Worm (Caenorhabditis elegans) whole organism, midembryonic: ENCODE measurements around the gene abcf-3.
A peak's percentile ranks its signal among the peaks of the same experiment; 100 is the strongest.

Experiments
- T22C8.4 ChIP-seq: fragments of 200-800 bp; sonication (Bioruptor generic); IDR thresholded peaks from 2 replicates; pipeline ENCODE4 v1.3.6; 2022; ENCODE audit warnings: missing genetic modification characterization, missing compliant biosample characterization
- cog-1 ChIP-seq: sonication (generic microtip); optimal IDR thresholded peaks from 2 replicates; lab custom pipeline; 2016; ENCODE audit warnings: missing genetic modification characterization, missing compliant biosample characterization
- flt-1 ChIP-seq: fragments of 200-800 bp; sonication (Bioruptor generic); IDR thresholded peaks from 2 replicates; pipeline ENCODE4 v1.3.6; 2022; ENCODE audit warnings: missing genetic modification characterization, missing compliant biosample characterization
- klf-2 ChIP-seq: fragments of 200-800 bp; sonication (Bioruptor generic); conservative IDR thresholded peaks from 2 replicates; pipeline ENCODE4 v1.3.6; 2022; ENCODE audit warnings: missing genetic modification reagents, missing genetic modification characterization, missing compliant biosample characterization
- med-1 ChIP-seq: sonication (generic microtip); optimal IDR thresholded peaks from 2 replicates; lab custom pipeline; 2017; ENCODE audit warnings: missing genetic modification characterization, mild to moderate bottlenecking, missing compliant biosample characterization, antibody characterized with exemption, missing genetic modification reagents; ENCODE audit not compliant: insufficient read depth
- ref-1 ChIP-seq: fragments of 200-800 bp; sonication (Bioruptor generic); conservative IDR thresholded peaks from 2 replicates; pipeline ENCODE4 v1.3.6; 2022; ENCODE audit warnings: missing genetic modification reagents, missing genetic modification characterization, missing compliant biosample characterization
- tab-1 ChIP-seq: fragments of 200-800 bp; sonication (Bioruptor generic); IDR thresholded peaks from 2 replicates; pipeline ENCODE4 v1.3.6; 2022; ENCODE audit warnings: missing genetic modification characterization, missing compliant biosample characterization
- ztf-23 ChIP-seq: fragments of 200-800 bp; sonication (Bioruptor generic); IDR thresholded peaks from 2 replicates; pipeline ENCODE4 v1.3.6; 2022; ENCODE audit warnings: missing genetic modification reagents, missing genetic modification characterization, missing compliant biosample characterization
- ztf-29 ChIP-seq: fragments of 200-800 bp; sonication (Bioruptor generic); IDR thresholded peaks from 2 replicates; pipeline ENCODE4 v1.3.6; 2022; ENCODE audit warnings: missing genetic modification reagents, missing genetic modification characterization, missing compliant biosample characterization

abcf-3 gene

ce11 chrIII:6155787-6156186 lies 17.4 kb upstream of the abcf-3 start:
- TF ChIP-seq cog-1: no peak
- TF ChIP-seq klf-2 (GFP tag; lab: Robert Waterston, UW): no peak
- TF ChIP-seq med-1 (GFP tag; lab: Kevin White, UChicago): no peak
- TF ChIP-seq ref-1: no peak
- TF ChIP-seq T22C8.4: no peak
- TF ChIP-seq tab-1: no peak
- no peak for TF ChIP-seq ztf-29 (GFP tag; lab: Robert Waterston, UW)
- TF ChIP-seq flt-1: no peak
- TF ChIP-seq ztf-23 (GFP tag; lab: Robert Waterston, UW): no peak

- TF ChIP-seq flt-1: no peak
These were observed 15.4 kb upstream of the abcf-3 start, which contains the start of gene anmt-2 for ce11 chrIII:6157708-6158321. Gene anmt-2 (minus strand): TSS chrIII:6157758.

ce11 chrIII:6158642-6159475 lies 14.3 kb upstream of the abcf-3 start, which contains the start of gene nfm-1:
Gene nfm-1 (plus strand): TSS chrIII:6159453.
- TF ChIP-seq flt-1 (peak; percentile 96), T22C8.4 (peak; percentile 90), ztf-23 (GFP tag; lab: Robert Waterston, UW) (peak; percentile 95), klf-2 (GFP tag; lab: Robert Waterston, UW) (peak; percentile 88), ztf-29 (GFP tag; lab: Robert Waterston, UW) (peak; percentile 95), ref-1 (peak; percentile 89), med-1 (GFP tag; lab: Kevin White, UChicago) (peak; percentile 60), cog-1 (peak; percentile 89), tab-1 (peak; percentile 93)

- TF ChIP-seq tab-1 (no peak), flt-1 (no peak), cog-1 (no peak), ztf-23 (GFP tag; lab: Robert Waterston, UW) (no peak), klf-2 (GFP tag; lab: Robert Waterston, UW) (no peak), ref-1 (no peak), ztf-29 (GFP tag; lab: Robert Waterston, UW) (no peak), T22C8.4 (no peak), med-1 (GFP tag; lab: Kevin White, UChicago) (no peak)
These were observed 9.8 kb upstream of the abcf-3 start for ce11 chrIII:6163381-6163780.

- TF ChIP-seq T22C8.4 (0 out of 2 replicates have a peak, but pooled peaks have one; percentile 16), ztf-23 (GFP tag; lab: Robert Waterston, UW) (no peak)
These were observed 8.8 kb upstream of the abcf-3 start, which contains the start of gene F42A10.9 for ce11 chrIII:6164253-6164971. Gene F42A10.9 (plus strand): TSS chrIII:6164573.

- TF ChIP-seq med-1 (GFP tag; lab: Kevin White, UChicago): no peak
These were observed 8.0 kb upstream of the abcf-3 start for ce11 chrIII:6165240-6165639.

ce11 chrIII:6166634-6167033 lies 6.6 kb upstream of the abcf-3 start:
- TF ChIP-seq klf-2 (GFP tag; lab: Robert Waterston, UW) (no peak), tab-1 (no peak), T22C8.4 (no peak), ref-1 (no peak), cog-1 (no peak), flt-1 (no peak), med-1 (GFP tag; lab: Kevin White, UChicago) (no peak), ztf-29 (GFP tag; lab: Robert Waterston, UW) (no peak), ztf-23 (GFP tag; lab: Robert Waterston, UW) (no peak)

- TF ChIP-seq ztf-23 (GFP tag; lab: Robert Waterston, UW) (no peak), klf-2 (GFP tag; lab: Robert Waterston, UW) (no peak)
These were observed 4.5 kb upstream of the abcf-3 start, which contains the start of gene efk-1 for ce11 chrIII:6168497-6169227. Gene efk-1 (minus strand): TSS chrIII:6168547.

- TF ChIP-seq tab-1 (no peak), T22C8.4 (no peak), cog-1 (no peak), med-1 (GFP tag; lab: Kevin White, UChicago) (no peak), ref-1 (no peak), ztf-29 (GFP tag; lab: Robert Waterston, UW) (no peak), flt-1 (no peak), ztf-23 (GFP tag; lab: Robert Waterston, UW) (no peak), klf-2 (GFP tag; lab: Robert Waterston, UW) (no peak)
These were observed 3.2 kb upstream of the abcf-3 start for ce11 chrIII:6170038-6170437.

ce11 chrIII:6176172-6176571 lies 3.0 kb downstream of the abcf-3 start:
- no peak for TF ChIP-seq ztf-29 (GFP tag; lab: Robert Waterston, UW)
- no peak for TF ChIP-seq med-1 (GFP tag; lab: Kevin White, UChicago)
- no peak for TF ChIP-seq ztf-23 (GFP tag; lab: Robert Waterston, UW)
- no peak for TF ChIP-seq tab-1
- no peak for TF ChIP-seq cog-1
- no peak for TF ChIP-seq klf-2 (GFP tag; lab: Robert Waterston, UW)
- TF ChIP-seq T22C8.4: no peak
- no peak for TF ChIP-seq flt-1
- TF ChIP-seq ref-1: no peak
